Fruit fly (Drosophila melanogaster): Measurements from ENCODE around the gene AIF.

The AIF gene

dm6 chr2L:2165864-2166263 is 14.3 kb downstream of the AIF start (continued):
- TF ChIP-seq D19A (tag; optimal IDR thresholded peaks at IDR 0.05) (no peak), twi (tag; optimal IDR thresholded peaks at IDR 0.05) (no peak), Awh (GFP tag; IDR thresholded peaks at IDR 0.05) (no peak), exex (tag; optimal IDR thresholded peaks at IDR 0.05) (peak; percentile 13), z (GFP tag; IDR thresholded peaks at IDR 0.05) (no peak), tap (tag; optimal IDR thresholded peaks at IDR 0.05) (no peak), Meics (GFP tag; optimal IDR thresholded peaks at IDR 0.05) (peak; percentile 14), jumu (GFP tag; optimal IDR thresholded peaks at IDR 0.05) (no peak), kah (GFP tag; optimal IDR thresholded peaks at IDR 0.05) (no peak), CG14050 (GFP tag; IDR thresholded peaks at IDR 0.05) (no peak), CG11696 (GFP tag; IDR thresholded peaks at IDR 0.05) (no peak), HLH4C (GFP tag; IDR thresholded peaks at IDR 0.05; ENCODE audit: partially characterized antibody) (no peak), phol (tag; optimal IDR thresholded peaks at IDR 0.05) (no peak), knrl (GFP tag; IDR thresholded peaks at IDR 0.05; ENCODE audit: partially characterized antibody) (no peak), psq (GFP tag; optimal IDR thresholded peaks at IDR 0.05) (no peak), Stat92E (GFP tag; optimal IDR thresholded peaks at IDR 0.05) (no peak), CG1024 (GFP tag; IDR thresholded peaks at IDR 0.05) (no peak), CG10462 (GFP tag; optimal IDR thresholded peaks at IDR 0.05) (no peak), CG6765 (GFP tag; optimal IDR thresholded peaks at IDR 0.05) (no peak), CG8388 (GFP tag; optimal IDR thresholded peaks at IDR 0.05) (no peak), Usf (GFP tag; optimal IDR thresholded peaks at IDR 0.05) (no peak), sima (GFP tag; optimal IDR thresholded peaks at IDR 0.05) (no peak), ewg (GFP tag; optimal IDR thresholded peaks at IDR 0.05) (no peak), CG34376 (GFP tag; optimal IDR thresholded peaks at IDR 0.05) (no peak), CG15011 (GFP tag; optimal IDR thresholded peaks at IDR 0.05) (no peak), ac (GFP tag; optimal IDR thresholded peaks at IDR 0.05) (no peak), Max (GFP tag; optimal IDR thresholded peaks at IDR 0.05) (no peak), Kr (GFP tag; optimal IDR thresholded peaks at IDR 0.05) (no peak), onecut (GFP tag; IDR thresholded peaks at IDR 0.05) (no peak), CG13287 (GFP tag; IDR thresholded peaks at IDR 0.05; ENCODE audit: partially characterized antibody) (no peak), Dek (tag; optimal IDR thresholded peaks at IDR 0.05) (no peak), CG4328 (GFP tag; optimal IDR thresholded peaks at IDR 0.05) (no peak), zf30C (GFP tag; optimal IDR thresholded peaks at IDR 0.05) (no peak), CG8281 (tag; optimal IDR thresholded peaks at IDR 0.05) (no peak), Opbp (GFP tag; IDR thresholded peaks at IDR 0.05; ENCODE audit: partially characterized antibody) (no peak), aop (GFP tag; IDR thresholded peaks at IDR 0.05) (peak; percentile 33; the same call in 1 of the 2 replicates), CG7928 (GFP tag; optimal IDR thresholded peaks at IDR 0.05) (no peak), az2 (GFP tag; optimal IDR thresholded peaks at IDR 0.05) (no peak), CG17186 (GFP tag; optimal IDR thresholded peaks at IDR 0.05) (no peak), CG11398 (GFP tag; optimal IDR thresholded peaks at IDR 0.05) (no peak), pan (optimal IDR thresholded peaks at IDR 0.05) (no peak), pan (GFP tag; optimal IDR thresholded peaks at IDR 0.05 in 1 of 2, IDR thresholded peaks at IDR 0.05 in 1 of 2) (no peak), CG7271 (tag; optimal IDR thresholded peaks at IDR 0.05) (no peak), CG10267 (tag; optimal IDR thresholded peaks at IDR 0.05) (no peak), CG18764 (GFP tag; optimal IDR thresholded peaks at IDR 0.05) (no peak), corto (GFP tag; optimal IDR thresholded peaks at IDR 0.05) (no peak), ttk (GFP tag; IDR thresholded peaks at IDR 0.05) (no peak), bab2 (GFP tag; optimal IDR thresholded peaks at IDR 0.05) (no peak), TFAM (GFP tag; optimal IDR thresholded peaks at IDR 0.05) (no peak), Pdp1 (GFP tag; optimal IDR thresholded peaks at IDR 0.05) (peak in 1 of 2 experiments; percentile 91), da (GFP tag; optimal IDR thresholded peaks at IDR 0.05) (no peak)
